Fruit fly (Drosophila melanogaster) whole organism, embryonic: ENCODE results near the gene Srg3.

ENCODE experiments used
- Aef1 ChIP-seq: fragments of 200-800 bp; sonication (Bioruptor generic); IDR thresholded peaks from 3 replicates; pipeline ENCODE4 v1.3.6; 2022; ENCODE audit warnings: missing biosample characterization, missing genetic modification characterization
- Bgb ChIP-seq: fragments of 200-800 bp; sonication (Bioruptor generic); IDR thresholded peaks from 2 replicates; pipeline ENCODE4 v1.3.6; 2022; ENCODE audit warnings: missing biosample characterization, missing genetic modification characterization; ENCODE audit not compliant: partially characterized antibody
- BtbVII ChIP-seq: fragments of 200-800 bp; sonication (Bioruptor generic); optimal IDR thresholded peaks from 3 replicates; lab custom pipeline; 2017; ENCODE audit warnings: missing biosample characterization, mild to moderate bottlenecking, missing genetic modification characterization
- CG12071 ChIP-seq: fragments of 200-800 bp; sonication (Bioruptor generic); optimal IDR thresholded peaks from 3 replicates; lab custom pipeline; 2018; ENCODE audit warnings: missing biosample characterization, mild to moderate bottlenecking, missing genetic modification characterization
- CG1233 ChIP-seq: fragments of 200-800 bp; sonication (Bioruptor generic); optimal IDR thresholded peaks from 4 replicates; lab custom pipeline; 2018; ENCODE audit warnings: missing biosample characterization, mild to moderate bottlenecking, missing genetic modification characterization
- CG12942 ChIP-seq: fragments of 200-800 bp; sonication (Bioruptor generic); optimal IDR thresholded peaks from 3 replicates; lab custom pipeline; 2016; ENCODE audit warnings: missing biosample characterization, missing genetic modification characterization
- CG13287 ChIP-seq: fragments of 200-800 bp; sonication (Bioruptor generic); IDR thresholded peaks from 2 replicates; pipeline ENCODE4 v1.3.6; 2022; ENCODE audit warnings: missing biosample characterization, missing genetic modification characterization; ENCODE audit not compliant: partially characterized antibody
- CG31388 ChIP-seq: fragments of 200-800 bp; sonication (Bioruptor generic); optimal IDR thresholded peaks from 2 replicates; lab custom pipeline; 2016; ENCODE audit warnings: missing biosample characterization, missing genetic modification characterization
- CG3163 ChIP-seq: fragments of 200-800 bp; sonication (Bioruptor generic); optimal IDR thresholded peaks from 3 replicates; lab custom pipeline; 2016; ENCODE audit warnings: missing biosample characterization, missing genetic modification characterization
- CG3281 ChIP-seq: fragments of 200-800 bp; sonication (Bioruptor generic); optimal IDR thresholded peaks from 3 replicates; lab custom pipeline; 2017; ENCODE audit warnings: missing biosample characterization, mild to moderate bottlenecking, missing genetic modification characterization
- CG34376 ChIP-seq: fragments of 200-800 bp; sonication (Bioruptor generic); optimal IDR thresholded peaks from 2 replicates; lab custom pipeline; 2018; ENCODE audit warnings: missing biosample characterization, mild to moderate bottlenecking, missing genetic modification characterization
- CG4424 ChIP-seq: fragments of 200-800 bp; sonication (Bioruptor generic); optimal IDR thresholded peaks from 3 replicates; lab custom pipeline; 2016; ENCODE audit warnings: missing biosample characterization, missing genetic modification characterization
- CG4707 ChIP-seq: fragments of 200-800 bp; sonication (Bioruptor generic); optimal IDR thresholded peaks from 2 replicates; lab custom pipeline; 2018; ENCODE audit warnings: missing biosample characterization, mild to moderate bottlenecking, missing genetic modification characterization, moderate library complexity
- CG4730 ChIP-seq: fragments of 200-800 bp; sonication (Bioruptor generic); IDR thresholded peaks from 2 replicates; pipeline ENCODE4 v1.3.6; 2022; ENCODE audit warnings: missing biosample characterization, missing genetic modification characterization
- CG5180 ChIP-seq: fragments of 200-800 bp; sonication (Bioruptor generic); optimal IDR thresholded peaks from 3 replicates; lab custom pipeline; 2017; ENCODE audit warnings: missing biosample characterization, missing genetic modification characterization, mild to moderate bottlenecking, moderate library complexity, missing genetic modification reagents
- CG6272 ChIP-seq: fragments of 200-800 bp; sonication (Bioruptor generic); IDR thresholded peaks from 2 replicates; pipeline ENCODE4 v1.3.6; 2022; ENCODE audit warnings: missing biosample characterization, missing genetic modification characterization
- CG6854 ChIP-seq: fragments of 200-800 bp; sonication (Bioruptor generic); optimal IDR thresholded peaks from 3 replicates; lab custom pipeline; 2017; ENCODE audit warnings: missing biosample characterization, mild to moderate bottlenecking, missing genetic modification characterization
- CG8388 ChIP-seq: fragments of 200-800 bp; sonication (Bioruptor generic); optimal IDR thresholded peaks from 2 replicates; lab custom pipeline; 2019; ENCODE audit warnings: missing biosample characterization, mild to moderate bottlenecking, missing genetic modification characterization, moderate library complexity
- CG8944 ChIP-seq: fragments of 200-800 bp; sonication (Bioruptor generic); optimal IDR thresholded peaks from 3 replicates; lab custom pipeline; 2016; ENCODE audit warnings: missing biosample characterization, missing genetic modification characterization
- CG9876 ChIP-seq: fragments of 200-800 bp; sonication (Bioruptor generic); optimal IDR thresholded peaks from 2 replicates; lab custom pipeline; 2016; ENCODE audit warnings: missing biosample characterization, missing genetic modification characterization
- CHES-1-like ChIP-seq: fragments of 200-800 bp; sonication (Bioruptor generic); optimal IDR thresholded peaks from 2 replicates; lab custom pipeline; 2016; ENCODE audit warnings: missing biosample characterization, missing genetic modification characterization
- Chrac-16 ChIP-seq: fragments of 200-800 bp; sonication (Bioruptor generic); optimal IDR thresholded peaks from 3 replicates; lab custom pipeline; 2016; ENCODE audit warnings: missing biosample characterization, missing genetic modification characterization
- D19B ChIP-seq: fragments of 200-800 bp; sonication (Bioruptor generic); optimal IDR thresholded peaks from 2 replicates; lab custom pipeline; 2017; ENCODE audit warnings: missing biosample characterization, mild to moderate bottlenecking, missing genetic modification characterization
- Fer1 ChIP-seq: fragments of 200-800 bp; sonication (Bioruptor generic); optimal IDR thresholded peaks from 2 replicates; lab custom pipeline; 2017; ENCODE audit warnings: missing biosample characterization, mild to moderate bottlenecking, missing genetic modification characterization
- HHEX ChIP-seq: fragments of 200-800 bp; sonication (Bioruptor generic); optimal IDR thresholded peaks from 3 replicates; lab custom pipeline; 2017; ENCODE audit warnings: missing biosample characterization, mild to moderate bottlenecking, missing genetic modification characterization, missing genetic modification reagents
- Hey ChIP-seq: fragments of 200-800 bp; sonication (Bioruptor generic); optimal IDR thresholded peaks from 3 replicates; lab custom pipeline; 2018; ENCODE audit warnings: missing biosample characterization, mild to moderate bottlenecking, missing genetic modification characterization
- Hmr ChIP-seq: fragments of 200-800 bp; sonication (Bioruptor generic); optimal IDR thresholded peaks from 3 replicates; lab custom pipeline; 2017; ENCODE audit warnings: mild to moderate bottlenecking, missing biosample characterization, missing genetic modification reagents, missing genetic modification characterization
- Mes4 ChIP-seq: fragments of 200-800 bp; sonication (Bioruptor generic); optimal IDR thresholded peaks from 2 replicates; lab custom pipeline; 2016; ENCODE audit warnings: missing biosample characterization, missing genetic modification characterization
- Neu2 ChIP-seq: fragments of 200-800 bp; sonication (Bioruptor generic); optimal IDR thresholded peaks from 3 replicates; lab custom pipeline; 2016; ENCODE audit warnings: missing biosample characterization, missing genetic modification characterization, borderline replicate concordance
- Opbp ChIP-seq: fragments of 200-800 bp; sonication (Bioruptor generic); IDR thresholded peaks from 3 replicates; pipeline ENCODE4 v1.3.6; 2022; ENCODE audit warnings: missing biosample characterization, missing genetic modification characterization; ENCODE audit not compliant: partially characterized antibody
- Rx ChIP-seq: fragments of 200-800 bp; sonication (Bioruptor generic); IDR thresholded peaks from 2 replicates; pipeline ENCODE4 v1.3.6; 2022; ENCODE audit warnings: missing biosample characterization, missing genetic modification characterization
- Vsx1 ChIP-seq: fragments of 200-800 bp; sonication (Bioruptor generic); optimal IDR thresholded peaks from 2 replicates; lab custom pipeline; 2017; ENCODE audit warnings: missing biosample characterization, mild to moderate bottlenecking, missing genetic modification characterization, missing genetic modification reagents
- amos ChIP-seq: fragments of 200-800 bp; sonication (Bioruptor generic); IDR thresholded peaks from 2 replicates; pipeline ENCODE4 v1.3.6; 2022; ENCODE audit warnings: missing biosample characterization, missing genetic modification characterization; ENCODE audit not compliant: partially characterized antibody
- disco-r ChIP-seq: fragments of 200-800 bp; sonication (Bioruptor generic); optimal IDR thresholded peaks from 2 replicates; lab custom pipeline; 2016; ENCODE audit warnings: missing biosample characterization, missing genetic modification characterization
- fd96Cb ChIP-seq: fragments of 200-800 bp; sonication (Bioruptor generic); optimal IDR thresholded peaks from 2 replicates; lab custom pipeline; 2018; ENCODE audit warnings: missing biosample characterization, mild to moderate bottlenecking, missing genetic modification characterization, moderate library complexity
- ftz-f1 ChIP-seq: fragments of 200-800 bp; sonication (Bioruptor generic); optimal IDR thresholded peaks from 2 replicates; lab custom pipeline; 2016; ENCODE audit warnings: missing biosample characterization, missing genetic modification characterization
- ham ChIP-seq: fragments of 200-800 bp; sonication (Bioruptor generic); IDR thresholded peaks from 2 replicates; pipeline ENCODE4 v1.3.6; 2022; ENCODE audit warnings: missing biosample characterization, missing genetic modification characterization
- kah ChIP-seq: fragments of 200-800 bp; sonication (Bioruptor generic); optimal IDR thresholded peaks from 2 replicates; lab custom pipeline; 2018; ENCODE audit warnings: missing biosample characterization, mild to moderate bottlenecking, missing genetic modification characterization
- klu ChIP-seq: fragments of 200-800 bp; sonication (Bioruptor generic); IDR thresholded peaks from 2 replicates; pipeline ENCODE4 v1.3.6; 2022; ENCODE audit warnings: missing biosample characterization, missing genetic modification characterization
- lmd ChIP-seq: fragments of 200-800 bp; sonication (Bioruptor generic); IDR thresholded peaks from 2 replicates; pipeline ENCODE4 v1.3.6; 2022; ENCODE audit warnings: missing biosample characterization, missing genetic modification characterization
- nmo ChIP-seq: fragments of 200-800 bp; sonication (Bioruptor generic); optimal IDR thresholded peaks from 2 replicates; lab custom pipeline; 2018; ENCODE audit warnings: missing biosample characterization, mild to moderate bottlenecking, missing genetic modification characterization, moderate library complexity
- oc ChIP-seq: fragments of 200-800 bp; sonication (Bioruptor generic); optimal IDR thresholded peaks from 2 replicates; lab custom pipeline; 2018; ENCODE audit warnings: missing biosample characterization, mild to moderate bottlenecking, missing genetic modification characterization, moderate library complexity
- pnt ChIP-seq: fragments of 200-800 bp; sonication (Bioruptor generic); optimal IDR thresholded peaks from 3 replicates; lab custom pipeline; 2016; ENCODE audit warnings: missing biosample characterization, missing genetic modification characterization
- pzg ChIP-seq: fragments of 200-800 bp; sonication (Bioruptor generic); optimal IDR thresholded peaks from 3 replicates; lab custom pipeline; 2018; ENCODE audit warnings: missing biosample characterization, mild to moderate bottlenecking, missing genetic modification characterization, moderate library complexity
- sens-2 ChIP-seq: fragments of 200-800 bp; sonication (Bioruptor generic); IDR thresholded peaks from 2 replicates; pipeline ENCODE4 v1.3.6; 2022; ENCODE audit warnings: missing biosample characterization, missing genetic modification characterization
- so ChIP-seq: fragments of 200-800 bp; sonication (Bioruptor generic); IDR thresholded peaks from 3 replicates; pipeline ENCODE4 v1.3.6; 2022; ENCODE audit warnings: missing biosample characterization, missing genetic modification characterization
- toy ChIP-seq: fragments of 200-800 bp; sonication (Bioruptor generic); IDR thresholded peaks from 2 replicates; pipeline ENCODE4 v1.3.6; 2022; ENCODE audit warnings: missing biosample characterization, missing genetic modification characterization

Gene Srg3

dm6 chr3L:9460775-9461491 lies 17.9 kb downstream of the Srg3 start, which contains the start of the genes CG3434 and CG44838 (continued):
- TF ChIP-seq pzg (GFP tag; lab: Kevin White, UChicago) (peak; percentile 48), oc (peak; percentile 49), amos (GFP tag; lab: Robert Waterston, UW) (no peak; the same call in 1 of the 2 replicates), CG8944 (peak; percentile 55), Chrac-16 (GFP tag; lab: Kevin White, UChicago) (peak; percentile 84)

dm6 chr3L:9461670-9462246 lies 18.7 kb downstream of the Srg3 start:
- TF ChIP-seq CG6854 (GFP tag; lab: Kevin White, UChicago) (no peak), Opbp (GFP tag; lab: Robert Waterston, UW) (0 out of 3 replicates have a peak, but pooled peaks have one; percentile 30), CG9876 (GFP tag; lab: Kevin White, UChicago) (no peak), pnt (GFP tag; lab: Kevin White, UChicago) (no peak), ftz-f1 (peak; percentile 54), kah (GFP tag; lab: Kevin White, UChicago) (peak; percentile 59), sens-2 (peak; percentile 59), BtbVII (GFP tag; lab: Kevin White, UChicago) (no peak), CHES-1-like (GFP tag; lab: Kevin White, UChicago) (no peak), CG8388 (GFP tag; lab: Kevin White, UChicago) (no peak), so (GFP tag; lab: Robert Waterston, UW) (peak; percentile 63; the same call in 2 of the 3 replicates), CG1233 (GFP tag; lab: Kevin White, UChicago) (no peak), disco-r (GFP tag; lab: Kevin White, UChicago) (no peak), CG4707 (GFP tag; lab: Kevin White, UChicago) (no peak), CG3163 (GFP tag; lab: Kevin White, UChicago) (no peak), klu (GFP tag; lab: Robert Waterston, UW) (no peak), CG31388 (GFP tag; lab: Kevin White, UChicago) (no peak), CG12071 (GFP tag; lab: Kevin White, UChicago) (peak; percentile 58), Mes4 (no peak), Hey (tag; lab: Kevin White, UChicago) (no peak), CG5180 (GFP tag; lab: Kevin White, UChicago) (no peak), Neu2 (GFP tag; lab: Kevin White, UChicago) (peak; percentile 44), lmd (GFP tag; lab: Robert Waterston, UW) (peak; percentile 61), CG34376 (no peak), Hmr (GFP tag; lab: Kevin White, UChicago) (no peak), Vsx1 (no peak), fd96Cb (tag; lab: Kevin White, UChicago) (peak; percentile 42), amos (GFP tag; lab: Robert Waterston, UW) (no peak), D19B (no peak), CG12942 (GFP tag; lab: Kevin White, UChicago) (no peak), CG13287 (GFP tag; lab: Robert Waterston, UW) (no peak), HHEX (GFP tag; lab: Kevin White, UChicago) (no peak), toy (GFP tag; lab: Robert Waterston, UW) (no peak), CG4424 (no peak), CG4730 (GFP tag; lab: Robert Waterston, UW) (no peak), Bgb (GFP tag; lab: Robert Waterston, UW) (peak; percentile 16; the same call in 1 of the 2 replicates), Aef1 (GFP tag; lab: Robert Waterston, UW) (0 out of 3 replicates have a peak, but pooled peaks have one; percentile 9), nmo (GFP tag; lab: Kevin White, UChicago) (no peak), Fer1 (GFP tag; lab: Kevin White, UChicago) (no peak), Rx (GFP tag; lab: Robert Waterston, UW) (no peak), CG6272 (GFP tag; lab: Robert Waterston, UW) (peak; percentile 39; the same call in 1 of the 2 replicates), ham (no peak), CG3281 (GFP tag; lab: Kevin White, UChicago) (peak; percentile 53)
